Worm (Caenorhabditis elegans) whole organism, L4 larva: ENCODE results near the gene chin-1.

Experiments
- D1046.2 ChIP-seq: fragments of 200-800 bp; sonication (Bioruptor generic); IDR thresholded peaks from 2 replicates; pipeline ENCODE4 v1.3.6; 2022; ENCODE audit warnings: missing genetic modification characterization, missing compliant biosample characterization
- Y48G9A.11 ChIP-seq: fragments of 200-800 bp; sonication (Bioruptor generic); IDR thresholded peaks from 2 replicates; pipeline ENCODE4 v1.3.6; 2022; ENCODE audit warnings: missing genetic modification reagents, missing genetic modification characterization, missing compliant biosample characterization
- Y5F2A.4 ChIP-seq: fragments of 200-800 bp; sonication (Bioruptor generic); optimal IDR thresholded peaks from 2 replicates; lab custom pipeline; 2018; ENCODE audit warnings: mild to moderate bottlenecking, missing genetic modification characterization, missing compliant biosample characterization
- aha-1 ChIP-seq: fragments of 150-350 bp; peaks from one replicate; lab custom pipeline; 2014; ENCODE audit warnings: missing biosample characterization, missing genetic modification characterization
- cey-2 ChIP-seq: sonication (generic microtip); optimal IDR thresholded peaks from 3 replicates; lab custom pipeline; 2017; ENCODE audit warnings: missing genetic modification characterization, mild to moderate bottlenecking, missing compliant biosample characterization, antibody characterized with exemption, borderline replicate concordance; ENCODE audit not compliant: insufficient read depth
- ctbp-1 ChIP-seq: fragments of 200-800 bp; sonication (Bioruptor generic); IDR thresholded peaks from 2 replicates; pipeline ENCODE4 v1.3.6; 2022; ENCODE audit warnings: missing genetic modification reagents, missing genetic modification characterization, missing compliant biosample characterization
- daf-12 ChIP-seq: fragments of 150-350 bp; optimal IDR thresholded peaks from 2 replicates; lab custom pipeline; 2014; ENCODE audit warnings: missing biosample characterization, missing genetic modification reagents, missing genetic modification characterization
- daf-16 ChIP-seq, 3 experiments: sonication (generic microtip); optimal IDR thresholded peaks; 2 replicates each; lab custom pipeline; 2016 to 2017; ENCODE audit warnings: missing genetic modification characterization in 3 of 3, missing genetic modification reagents in 3 of 3, mild to moderate bottlenecking in 2 of 3, missing compliant biosample characterization in 2 of 3, missing biosample characterization in 1 of 3, moderate library complexity in 1 of 3
- hlh-11 ChIP-seq: fragments of 200-800 bp; sonication (Bioruptor generic); optimal IDR thresholded peaks from 2 replicates; lab custom pipeline; 2018; ENCODE audit warnings: mild to moderate bottlenecking, missing genetic modification characterization, missing compliant biosample characterization
- jun-1 ChIP-seq: fragments of 150-350 bp; optimal IDR thresholded peaks from 2 replicates; lab custom pipeline; 2014; ENCODE audit warnings: missing biosample characterization, missing genetic modification reagents, missing genetic modification characterization
- lin-1 ChIP-seq: fragments of 200-800 bp; sonication (Bioruptor generic); IDR thresholded peaks from 2 replicates; pipeline ENCODE4 v1.3.6; 2022; ENCODE audit warnings: missing genetic modification reagents, missing genetic modification characterization, missing compliant biosample characterization
- lin-13 ChIP-seq: fragments of 150-350 bp; optimal IDR thresholded peaks from 2 replicates; lab custom pipeline; 2014; ENCODE audit warnings: missing biosample characterization, missing genetic modification reagents, missing genetic modification characterization
- lin-15B ChIP-seq: fragments of 150-350 bp; sonication (generic microtip); optimal IDR thresholded peaks from 3 replicates; lab custom pipeline; 2014; ENCODE audit warnings: missing biosample characterization, missing genetic modification characterization
- madf-9 ChIP-seq: fragments of 200-800 bp; sonication (Bioruptor generic); conservative IDR thresholded peaks from 2 replicates; pipeline ENCODE4 v1.3.6; 2022; ENCODE audit warnings: missing genetic modification reagents, missing genetic modification characterization, missing compliant biosample characterization
- mes-2 ChIP-seq: sonication (generic microtip); optimal IDR thresholded peaks from 2 replicates; lab custom pipeline; 2016; ENCODE audit warnings: missing genotype, mild to moderate bottlenecking, missing genetic modification characterization, missing compliant biosample characterization; ENCODE audit not compliant: poor library complexity, severe bottlenecking
- nhr-11 ChIP-seq: fragments of 150-350 bp; optimal IDR thresholded peaks from 2 replicates; lab custom pipeline; 2014; ENCODE audit warnings: missing biosample characterization, missing genetic modification characterization
- nhr-237 ChIP-seq: sonication (generic microtip); optimal IDR thresholded peaks from 2 replicates; lab custom pipeline; 2017; ENCODE audit warnings: missing biosample characterization, missing genetic modification characterization
- nhr-28 ChIP-seq: fragments of 150-350 bp; optimal IDR thresholded peaks from 2 replicates; lab custom pipeline; 2014; ENCODE audit warnings: missing biosample characterization, missing genetic modification characterization
- nhr-6 ChIP-seq: fragments of 150-350 bp; optimal IDR thresholded peaks from 2 replicates; lab custom pipeline; 2014; ENCODE audit warnings: missing biosample characterization, missing genetic modification characterization
- pqm-1 ChIP-seq: sonication (generic microtip); optimal IDR thresholded peaks from 2 replicates; lab custom pipeline; 2017; ENCODE audit warnings: missing biosample characterization, missing genetic modification characterization
- set-16 ChIP-seq: fragments of 200-800 bp; sonication (Bioruptor generic); IDR thresholded peaks from 2 replicates; pipeline ENCODE4 v1.3.6; 2022; ENCODE audit warnings: missing genetic modification reagents, missing genetic modification characterization, missing compliant biosample characterization
- skn-1 ChIP-seq: fragments of 150-350 bp; optimal IDR thresholded peaks from 2 replicates; lab custom pipeline; 2014; ENCODE audit warnings: missing biosample characterization, missing genetic modification characterization
- spr-1 ChIP-seq: sonication (generic microtip); optimal IDR thresholded peaks from 2 replicates; lab custom pipeline; 2016; ENCODE audit warnings: mild to moderate bottlenecking, missing genetic modification characterization, missing compliant biosample characterization
- spr-3 ChIP-seq: fragments of 200-800 bp; sonication (Bioruptor generic); optimal IDR thresholded peaks from 2 replicates; lab custom pipeline; 2018; ENCODE audit warnings: mild to moderate bottlenecking, missing genetic modification characterization, missing compliant biosample characterization
- tra-1 ChIP-seq: fragments of 200-800 bp; sonication (Bioruptor generic); IDR thresholded peaks from 2 replicates; pipeline ENCODE4 v1.3.6; 2022; ENCODE audit warnings: missing genetic modification reagents, missing genetic modification characterization, missing compliant biosample characterization
- unc-62 ChIP-seq, 3 experiments: fragments of 150-350 bp in 1 of 3; sonication (generic microtip); optimal IDR thresholded peaks in 2 of 3; peaks in 1 of 3; 1 replicate in 1 of 3; 2 replicates in 2 of 3; lab custom pipeline; 2014 to 2017; ENCODE audit warnings: missing biosample characterization in 3 of 3, missing genetic modification characterization in 3 of 3, missing genetic modification reagents in 3 of 3, missing genotype in 1 of 3
- ztf-7 ChIP-seq: fragments of 150-350 bp; optimal IDR thresholded peaks from 2 replicates; lab custom pipeline; 2014; ENCODE audit warnings: missing biosample characterization, missing genetic modification characterization

Gene chin-1

DNA sequence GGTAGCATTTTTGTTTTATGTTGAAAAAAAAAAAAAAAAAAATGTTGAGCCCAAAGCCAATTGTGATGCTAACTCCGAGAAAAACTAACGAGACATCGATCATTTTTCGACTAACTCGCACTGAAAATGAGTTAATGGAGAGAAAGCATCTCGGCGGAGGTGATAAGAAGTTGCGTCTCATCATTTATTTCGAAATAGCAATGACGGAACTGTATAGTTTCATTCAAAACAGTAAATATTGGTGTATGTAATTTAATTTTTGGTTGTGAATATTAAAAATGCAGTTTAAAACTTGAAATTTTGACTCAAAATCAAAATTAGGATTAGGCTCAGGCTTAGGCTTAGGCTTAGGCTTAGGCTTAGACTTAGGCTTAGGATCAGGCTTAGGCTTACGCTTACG, 10.8 kb downstream of the chin-1 start, which contains the start of gene clc-25:
clc-25 (minus strand) TSS at position 101 of the 400 bp plus-strand sequence.
- TF ChIP-seq unc-62 (GFP tag; optimal IDR thresholded peaks at IDR 0.05 in 1 of 2; lab: Kevin White, UChicago) (peak in 1 of 2 experiments; percentile 69), unc-62 (tag; optimal IDR thresholded peaks at IDR 0.05; lab: Kevin White, UChicago) (no peak), daf-16 (GFP tag; optimal IDR thresholded peaks at IDR 0.05; lab: Kevin White, UChicago) (no peak), daf-16 (tag; optimal IDR thresholded peaks at IDR 0.05; lab: Kevin White, UChicago) (peak; percentile 3), nhr-6 (tag; lab: Kevin White, UChicago) (no peak), tra-1 (no peak), lin-13 (GFP tag; lab: Kevin White, UChicago) (no peak), pqm-1 (tag; lab: Kevin White, UChicago) (peak; percentile 14)

DNA sequence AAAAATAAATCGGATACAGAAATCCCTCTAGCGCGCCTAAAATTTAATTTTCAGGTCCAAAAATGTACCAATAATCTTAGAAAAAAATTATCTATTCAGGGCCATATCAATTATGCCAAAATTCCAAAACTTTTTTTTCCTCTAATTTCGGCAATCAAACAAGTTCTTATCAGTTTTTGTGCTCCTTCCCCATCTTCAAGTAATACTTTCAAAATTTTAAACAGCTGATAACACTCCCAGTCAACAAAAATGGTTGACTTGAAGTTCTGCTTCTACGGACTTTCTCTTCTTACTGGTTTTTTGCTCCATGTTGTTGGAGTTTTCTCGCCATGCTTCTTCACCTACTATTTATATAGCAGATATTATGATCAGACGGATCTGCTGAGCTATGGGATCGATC, 16.3 kb downstream of the chin-1 start, which contains the start of gene clc-23:
clc-23 (plus strand) TSS at position 223 of the 400 bp plus-strand sequence.
- TF ChIP-seq spr-3 (GFP tag; lab: Kevin White, UChicago) (no peak), daf-16 (GFP tag; optimal IDR thresholded peaks at IDR 0.05; lab: Kevin White, UChicago) (no peak), daf-16 (tag; optimal IDR thresholded peaks at IDR 0.05; lab: Kevin White, UChicago) (peak; percentile 51), nhr-28 (tag; lab: Kevin White, UChicago) (peak; percentile 16), aha-1 (tag; lab: Kevin White, UChicago) (peak; percentile 11), pqm-1 (tag; lab: Kevin White, UChicago) (peak; percentile 56), hlh-11 (tag; lab: Kevin White, UChicago) (no peak)
- TF ChIP-seq, all 104 proteins: peak for 4

DNA sequence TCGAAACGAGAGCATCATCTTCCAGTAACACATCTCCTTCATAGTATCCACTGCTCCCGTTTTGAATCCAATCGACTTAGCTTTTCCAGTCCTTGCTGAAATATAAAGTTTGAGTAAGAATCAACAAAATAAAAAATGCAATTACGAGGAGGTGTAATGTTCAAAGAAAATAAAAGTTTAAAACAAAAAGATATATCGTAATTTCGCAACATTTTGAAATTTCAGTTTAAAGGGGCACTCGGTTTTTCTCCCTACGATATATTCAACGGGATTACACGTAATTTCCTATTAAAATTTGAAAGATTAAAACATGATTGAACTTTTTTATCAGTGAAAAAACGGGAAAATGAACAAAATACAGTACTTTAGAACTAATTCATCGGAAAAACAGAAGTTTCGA, 20.9 kb downstream of the chin-1 start, which contains the start of gene Y34F4.3:
Y34F4.3 (minus strand) TSS at position 101 of the 400 bp plus-strand sequence.
- TF ChIP-seq Y5F2A.4 (GFP tag; lab: Kevin White, UChicago): no peak
- TF ChIP-seq daf-16 (GFP tag; optimal IDR thresholded peaks at IDR 0.05; lab: Kevin White, UChicago): no peak
- no peak for TF ChIP-seq daf-16 (tag; optimal IDR thresholded peaks at IDR 0.05; lab: Kevin White, UChicago)
- TF ChIP-seq daf-12 (tag; lab: Kevin White, UChicago): no peak
- no peak for TF ChIP-seq mes-2
- no peak for TF ChIP-seq Y48G9A.11
- TF ChIP-seq nhr-6 (tag; lab: Kevin White, UChicago): no peak
- no peak for TF ChIP-seq lin-1 (GFP tag; lab: Robert Waterston, UW)
- no peak for TF ChIP-seq ztf-7 (tag; lab: Kevin White, UChicago)

DNA sequence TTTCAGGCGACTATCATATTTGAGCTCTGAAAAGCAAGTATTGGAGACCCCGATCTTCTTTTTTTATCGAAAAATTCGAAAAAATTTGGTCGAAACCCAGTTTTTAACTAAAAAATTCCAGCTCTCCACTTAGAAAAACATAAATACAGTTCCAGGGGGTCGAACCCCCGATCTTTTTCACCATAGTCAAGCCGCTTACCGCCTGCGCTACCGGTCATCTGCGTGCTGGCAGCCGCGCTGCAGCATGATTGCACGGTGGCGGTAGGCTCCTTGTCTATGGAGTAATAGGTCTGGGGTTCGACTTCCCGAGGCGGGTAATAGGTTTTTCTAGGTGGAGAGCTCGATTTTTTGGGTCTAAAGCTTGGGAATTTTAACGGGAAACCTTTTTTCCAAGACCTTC, 27.2 kb downstream of the chin-1 start, which contains the start of gene clc-24:
clc-24 (plus strand) TSS at position 263 of the 400 bp plus-strand sequence.
- TF ChIP-seq set-16 (GFP tag; lab: Robert Waterston, UW) (peak; percentile 45; the same call in 1 of the 2 replicates), nhr-237 (tag; lab: Kevin White, UChicago) (no peak)
- TF ChIP-seq, all 104 proteins: peak for 1

DNA sequence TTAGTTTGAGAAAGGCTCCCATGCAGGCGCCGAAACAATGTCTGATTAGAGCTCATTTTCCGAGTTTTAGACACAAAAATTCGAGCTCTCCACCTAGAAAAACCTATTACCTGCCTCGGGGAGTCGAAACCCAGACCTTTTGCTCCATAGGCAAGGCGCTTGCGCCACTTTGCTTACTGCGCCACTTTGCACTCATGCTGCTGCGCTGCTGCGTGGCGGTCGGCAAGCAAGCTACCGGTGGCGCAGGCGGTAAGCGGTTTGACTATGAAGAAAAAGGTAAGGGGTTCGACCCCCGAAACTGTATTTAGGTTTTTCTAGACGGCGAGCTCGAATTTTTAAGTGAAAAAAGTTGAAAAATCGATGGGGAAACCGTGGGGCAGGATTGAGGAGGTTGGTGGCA, 28.0 kb downstream of the chin-1 start:
- peak; percentile 71 for TF ChIP-seq set-16 (GFP tag; lab: Robert Waterston, UW)

DNA sequence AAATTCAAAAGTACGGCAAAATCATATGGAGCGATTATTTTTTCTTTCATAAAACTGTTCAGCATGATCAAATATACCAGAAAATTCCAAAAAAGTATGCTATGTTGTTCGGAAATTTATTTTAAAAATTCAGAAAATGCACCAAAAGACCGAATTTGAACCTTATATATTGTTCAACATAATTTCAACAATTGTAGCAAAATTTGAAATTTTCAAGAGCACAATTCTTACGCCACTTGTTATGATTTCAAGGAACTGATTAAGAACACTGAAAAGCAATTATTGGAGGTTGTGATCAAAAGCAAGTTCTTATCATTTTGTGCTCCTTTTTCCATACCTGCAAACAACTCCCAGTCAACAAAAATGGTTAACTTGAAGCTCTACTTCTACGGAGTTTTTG, 28.9 kb downstream of the chin-1 start, which contains the start of gene clc-27:
clc-27 (plus strand) TSS at position 301 of the 400 bp plus-strand sequence.
- TF ChIP-seq unc-62 (GFP tag; optimal IDR thresholded peaks at IDR 0.05 in 1 of 2; lab: Kevin White, UChicago) (peak in 1 of 2 experiments; percentile 31), unc-62 (tag; optimal IDR thresholded peaks at IDR 0.05; lab: Kevin White, UChicago) (no peak), nhr-28 (tag; lab: Kevin White, UChicago) (peak; percentile 28), jun-1 (tag; lab: Kevin White, UChicago) (no peak), daf-16 (GFP tag; optimal IDR thresholded peaks at IDR 0.05; lab: Kevin White, UChicago) (no peak), daf-16 (tag; optimal IDR thresholded peaks at IDR 0.05; lab: Kevin White, UChicago) (peak; percentile 61), cey-2 (tag; lab: Kevin White, UChicago) (no peak), madf-9 (no peak), lin-15B (tag; lab: Kevin White, UChicago) (no peak)

DNA sequence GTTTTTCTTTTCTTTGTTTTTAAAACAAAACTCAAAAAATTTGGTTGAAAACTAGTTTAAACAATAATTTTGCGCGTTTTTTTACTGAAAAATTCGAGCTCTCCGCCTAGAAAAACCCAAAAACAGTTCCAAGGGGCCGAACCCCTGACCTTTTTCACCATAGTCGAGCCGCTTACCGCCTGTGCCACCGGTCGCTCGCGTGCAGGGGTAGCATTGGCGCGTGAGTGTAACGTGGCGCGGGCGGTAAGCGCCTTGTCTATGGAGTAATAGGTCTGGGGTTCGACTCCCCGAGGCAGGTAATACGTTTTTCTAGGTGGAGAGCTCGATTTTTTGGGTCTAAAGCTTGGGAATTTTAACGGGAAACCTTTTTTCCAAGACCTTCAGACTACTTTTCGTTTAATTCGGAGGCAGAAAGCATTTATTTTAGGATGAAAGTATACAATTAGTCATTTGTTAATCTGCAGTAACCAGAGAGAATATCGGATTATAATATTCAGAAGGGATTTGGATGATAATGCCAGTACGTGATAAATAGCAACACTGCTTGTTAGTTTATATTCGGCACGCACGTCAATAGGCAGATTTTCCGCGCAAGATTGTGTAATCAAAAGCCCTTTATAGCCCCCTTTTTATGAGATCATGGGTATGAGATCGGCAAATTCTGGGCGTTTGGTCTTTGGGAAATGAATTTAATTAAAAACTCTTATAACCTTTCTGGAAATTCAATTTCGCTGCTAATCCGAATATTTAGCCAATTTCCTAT, 29.7 kb downstream of the chin-1 start:
- peak; percentile 4 for TF ChIP-seq nhr-11 (tag; lab: Kevin White, UChicago)
- TF ChIP-seq unc-62 (GFP tag; optimal IDR thresholded peaks at IDR 0.05 in 1 of 2; lab: Kevin White, UChicago): peak in 1 of 2 experiments; percentile 2
- TF ChIP-seq unc-62 (tag; optimal IDR thresholded peaks at IDR 0.05; lab: Kevin White, UChicago): no peak
- no peak for TF ChIP-seq ctbp-1 (GFP tag; lab: Robert Waterston, UW)
- no peak for TF ChIP-seq D1046.2
- TF ChIP-seq spr-1 (tag; lab: Kevin White, UChicago): no peak
- peak; percentile 55 for TF ChIP-seq set-16 (GFP tag; lab: Robert Waterston, UW)
- TF ChIP-seq skn-1 (tag; lab: Kevin White, UChicago): no peak
- TF ChIP-seq aha-1 (tag; lab: Kevin White, UChicago): peak; percentile 81
